Worm (Caenorhabditis elegans) whole organism, late embryonic: Measurements from ENCODE around the gene nlp-64.

ENCODE experiments used
- gmeb-2 ChIP-seq: sonication (generic microtip); optimal IDR thresholded peaks from 2 replicates; lab custom pipeline; 2016; ENCODE audit warnings: missing genetic modification characterization, inconsistent platforms, missing compliant biosample characterization
- pha-4 ChIP-seq: fragments of 150-350 bp; optimal IDR thresholded peaks from 2 replicates; lab custom pipeline; 2018; ENCODE audit warnings: missing biosample characterization, missing genetic modification reagents, missing genetic modification characterization
- pros-1 ChIP-seq: fragments of 150-350 bp; optimal IDR thresholded peaks from 2 replicates; lab custom pipeline; 2014; ENCODE audit warnings: missing biosample characterization, missing genetic modification reagents, missing genetic modification characterization
- unc-42 ChIP-seq: sonication (generic microtip); optimal IDR thresholded peaks from 2 replicates; lab custom pipeline; 2016; ENCODE audit warnings: missing genotype, missing genetic modification characterization, missing compliant biosample characterization
- ztf-16 ChIP-seq: sonication (generic microtip); optimal IDR thresholded peaks from 2 replicates; lab custom pipeline; 2017; ENCODE audit warnings: missing genetic modification characterization, missing compliant biosample characterization

ce11 chrX:305057-305456, 6.1 kb downstream of the nlp-64 start:
- TF ChIP-seq unc-42 (tag; lab: Kevin White, UChicago) (peak; percentile 86), gmeb-2 (tag; lab: Kevin White, UChicago) (no peak), pha-4 (tag; lab: Kevin White, UChicago) (no peak), pros-1 (tag; lab: Kevin White, UChicago) (no peak), ztf-16 (tag; lab: Kevin White, UChicago) (no peak)
